Fruit fly (Drosophila melanogaster): ENCODE data around the gene mex1.

dm6 chr3L:15544455-15545415 lies 25.3 kb upstream of the mex1 start:
- no peak for TF ChIP-seq CTCF (optimal IDR thresholded peaks at IDR 0.05)
- TF ChIP-seq CG8478 (optimal IDR thresholded peaks at IDR 0.05): no peak
